Worm (Caenorhabditis elegans) whole organism, young adult: ENCODE results near the gene plpr-1.
A peak's percentile ranks its signal among the peaks of the same experiment; 100 is the strongest.

Experiments used
- B0019.2 ChIP-seq: fragments of 200-800 bp; sonication (Bioruptor generic); conservative IDR thresholded peaks from 2 replicates; pipeline ENCODE4 v1.3.6; 2022; ENCODE audit warnings: missing genetic modification reagents, missing genetic modification characterization, missing compliant biosample characterization
- B0035.1 ChIP-seq: sonication (generic microtip); optimal IDR thresholded peaks from 2 replicates; lab custom pipeline; 2016; ENCODE audit warnings: missing genetic modification characterization, mild to moderate bottlenecking, missing compliant biosample characterization, missing genotype, missing genetic modification reagents
- B0336.3 ChIP-seq: fragments of 200-800 bp; sonication (Bioruptor generic); IDR thresholded peaks from 2 replicates; pipeline ENCODE4 v1.3.6; 2022; ENCODE audit warnings: missing genetic modification characterization, missing compliant biosample characterization
- D2030.7 ChIP-seq: fragments of 200-800 bp; sonication (Bioruptor generic); IDR thresholded peaks from 2 replicates; pipeline ENCODE4 v1.3.6; 2022; ENCODE audit warnings: missing genetic modification reagents, missing genetic modification characterization, missing compliant biosample characterization
- F22D6.2 ChIP-seq: sonication (generic microtip); optimal IDR thresholded peaks from 2 replicates; lab custom pipeline; 2016; ENCODE audit warnings: mild to moderate bottlenecking, missing genetic modification characterization, missing compliant biosample characterization
- F37B4.10 ChIP-seq: fragments of 200-800 bp; sonication (Bioruptor generic); IDR thresholded peaks from 2 replicates; pipeline ENCODE4 v1.3.6; 2022; ENCODE audit warnings: missing genetic modification characterization, missing compliant biosample characterization
- F52B5.7 ChIP-seq: sonication (generic microtip); optimal IDR thresholded peaks from 2 replicates; lab custom pipeline; 2016; ENCODE audit warnings: mild to moderate bottlenecking, missing genetic modification characterization, missing compliant biosample characterization
- F57C9.4 ChIP-seq: sonication (generic microtip); optimal IDR thresholded peaks from 2 replicates; lab custom pipeline; 2017; ENCODE audit warnings: mild to moderate bottlenecking, missing genetic modification characterization, missing compliant biosample characterization
- K12H6.12 ChIP-seq: fragments of 200-800 bp; sonication (Bioruptor generic); optimal IDR thresholded peaks from 2 replicates; lab custom pipeline; 2018; ENCODE audit warnings: mild to moderate bottlenecking, missing genetic modification characterization, missing compliant biosample characterization
- Y67H2A.10 ChIP-seq: fragments of 200-800 bp; sonication (Bioruptor generic); conservative IDR thresholded peaks from 2 replicates; pipeline ENCODE4 v1.3.6; 2022; ENCODE audit warnings: missing genetic modification reagents, missing genetic modification characterization, missing compliant biosample characterization
- akir-1 ChIP-seq: fragments of 200-800 bp; sonication (Bioruptor generic); optimal IDR thresholded peaks from 2 replicates; lab custom pipeline; 2018; ENCODE audit warnings: mild to moderate bottlenecking, missing genetic modification characterization, moderate library complexity, missing compliant biosample characterization
- aptf-2 ChIP-seq: fragments of 200-800 bp; sonication (Bioruptor generic); conservative IDR thresholded peaks from 2 replicates; pipeline ENCODE4 v1.3.6; 2022; ENCODE audit warnings: missing genetic modification reagents, missing genetic modification characterization, missing compliant biosample characterization
- atf-7 ChIP-seq: sonication (generic microtip); optimal IDR thresholded peaks from 2 replicates; lab custom pipeline; 2017; ENCODE audit warnings: mild to moderate bottlenecking, missing genetic modification characterization, missing compliant biosample characterization
- athp-1 ChIP-seq: sonication (generic microtip); optimal IDR thresholded peaks from 2 replicates; lab custom pipeline; 2017; ENCODE audit warnings: mild to moderate bottlenecking, missing genetic modification characterization, missing compliant biosample characterization
- attf-5 ChIP-seq: fragments of 200-800 bp; sonication (Bioruptor generic); optimal IDR thresholded peaks from 2 replicates; lab custom pipeline; 2018; ENCODE audit warnings: mild to moderate bottlenecking, missing genetic modification characterization, missing compliant biosample characterization
- bed-1 ChIP-seq: fragments of 200-800 bp; sonication (Bioruptor generic); IDR thresholded peaks from 2 replicates; pipeline ENCODE4 v1.3.6; 2022; ENCODE audit warnings: missing genetic modification reagents, missing genetic modification characterization, missing compliant biosample characterization
- ccch-3 ChIP-seq: fragments of 200-800 bp; sonication (Bioruptor generic); optimal IDR thresholded peaks from 2 replicates; lab custom pipeline; 2018; ENCODE audit warnings: mild to moderate bottlenecking, missing genetic modification characterization, missing compliant biosample characterization
- cebp-2 ChIP-seq: fragments of 200-800 bp; sonication (Bioruptor generic); IDR thresholded peaks from 2 replicates; pipeline ENCODE4 v1.3.6; 2022; ENCODE audit warnings: missing genetic modification characterization, missing compliant biosample characterization
- ceh-100 ChIP-seq: fragments of 200-800 bp; sonication (Bioruptor generic); IDR thresholded peaks from 2 replicates; pipeline ENCODE4 v1.3.6; 2022; ENCODE audit warnings: missing genetic modification reagents, missing genetic modification characterization, missing compliant biosample characterization
- ceh-40 ChIP-seq: fragments of 200-800 bp; sonication (Bioruptor generic); IDR thresholded peaks from 2 replicates; pipeline ENCODE4 v1.3.6; 2022; ENCODE audit warnings: missing genetic modification characterization, missing compliant biosample characterization
- ceh-58 ChIP-seq: fragments of 200-800 bp; sonication (Bioruptor generic); IDR thresholded peaks from 2 replicates; pipeline ENCODE4 v1.3.6; 2022; ENCODE audit warnings: missing genetic modification characterization, missing compliant biosample characterization
- chd-7 ChIP-seq: sonication (generic microtip); optimal IDR thresholded peaks from 2 replicates; lab custom pipeline; 2016; ENCODE audit warnings: mild to moderate bottlenecking, missing genetic modification characterization, moderate library complexity, missing compliant biosample characterization
- egl-18 ChIP-seq: fragments of 200-800 bp; sonication (Bioruptor generic); IDR thresholded peaks from 2 replicates; pipeline ENCODE4 v1.3.6; 2022; ENCODE audit warnings: missing genetic modification reagents, missing genetic modification characterization, missing compliant biosample characterization
- egrh-3 ChIP-seq: fragments of 200-800 bp; sonication (Bioruptor generic); IDR thresholded peaks from 2 replicates; pipeline ENCODE4 v1.3.6; 2022; ENCODE audit warnings: missing genetic modification reagents, missing genetic modification characterization, missing compliant biosample characterization
- ekl-4 ChIP-seq: fragments of 200-800 bp; sonication (Bioruptor generic); IDR thresholded peaks from 2 replicates; pipeline ENCODE4 v1.3.6; 2022; ENCODE audit warnings: missing genetic modification reagents, missing genetic modification characterization, missing compliant biosample characterization
- ets-4 ChIP-seq: fragments of 200-800 bp; sonication (Bioruptor generic); optimal IDR thresholded peaks from 2 replicates; lab custom pipeline; 2018; ENCODE audit warnings: mild to moderate bottlenecking, missing genetic modification characterization, missing compliant biosample characterization
- fkh-3 ChIP-seq: sonication (generic microtip); optimal IDR thresholded peaks from 2 replicates; lab custom pipeline; 2016; ENCODE audit warnings: mild to moderate bottlenecking, missing genetic modification characterization, missing compliant biosample characterization
- hlh-12 ChIP-seq: sonication (generic microtip); optimal IDR thresholded peaks from 2 replicates; lab custom pipeline; 2016; ENCODE audit warnings: missing genetic modification characterization, missing compliant biosample characterization
- hmg-1.2 ChIP-seq: fragments of 200-800 bp; sonication (Bioruptor generic); IDR thresholded peaks from 2 replicates; pipeline ENCODE4 v1.3.6; 2022; ENCODE audit warnings: missing genetic modification reagents, missing genetic modification characterization, missing compliant biosample characterization
- let-526 ChIP-seq: fragments of 200-800 bp; sonication (Bioruptor generic); IDR thresholded peaks from 2 replicates; pipeline ENCODE4 v1.3.6; 2022; ENCODE audit warnings: missing genetic modification reagents, missing genetic modification characterization, missing compliant biosample characterization
- let-607 ChIP-seq, 2 experiments: fragments of 200-800 bp in 1 of 2; sonication (Bioruptor generic) in 1 of 2; sonication (generic microtip) in 1 of 2; optimal IDR thresholded peaks; 2 replicates each; lab custom pipeline; 2016 to 2018; ENCODE audit warnings: mild to moderate bottlenecking in 2 of 2, missing compliant biosample characterization in 2 of 2, missing genetic modification characterization in 2 of 2, moderate library complexity in 2 of 2, missing genotype in 1 of 2
- lsl-1 ChIP-seq: fragments of 200-800 bp; sonication (Bioruptor generic); optimal IDR thresholded peaks from 2 replicates; lab custom pipeline; 2018; ENCODE audit warnings: mild to moderate bottlenecking, missing genetic modification characterization, moderate library complexity, missing compliant biosample characterization
- madf-6 ChIP-seq: fragments of 200-800 bp; sonication (Bioruptor generic); IDR thresholded peaks from 2 replicates; pipeline ENCODE4 v1.3.6; 2022; ENCODE audit warnings: missing genetic modification reagents, missing genetic modification characterization, missing compliant biosample characterization
- mcd-1 ChIP-seq: fragments of 200-800 bp; sonication (Bioruptor generic); IDR thresholded peaks from 2 replicates; pipeline ENCODE4 v1.3.6; 2022; ENCODE audit warnings: missing genetic modification reagents, missing genetic modification characterization, missing compliant biosample characterization
- mel-28 ChIP-seq: sonication (generic microtip); optimal IDR thresholded peaks from 2 replicates; lab custom pipeline; 2016; ENCODE audit warnings: borderline replicate concordance, mild to moderate bottlenecking, missing genetic modification characterization, missing compliant biosample characterization
- nfya-2 ChIP-seq: fragments of 200-800 bp; sonication (Bioruptor generic); IDR thresholded peaks from 2 replicates; pipeline ENCODE4 v1.3.6; 2022; ENCODE audit warnings: missing genetic modification reagents, missing genetic modification characterization, missing compliant biosample characterization
- nhr-80 ChIP-seq: sonication (generic microtip); optimal IDR thresholded peaks from 2 replicates; lab custom pipeline; 2016; ENCODE audit warnings: missing genetic modification characterization, missing compliant biosample characterization
- nhr-90 ChIP-seq: sonication (generic microtip); optimal IDR thresholded peaks from 2 replicates; lab custom pipeline; 2016; ENCODE audit warnings: missing genotype, mild to moderate bottlenecking, missing genetic modification characterization, missing compliant biosample characterization
- pbrm-1 ChIP-seq: fragments of 200-800 bp; sonication (Bioruptor generic); IDR thresholded peaks from 2 replicates; pipeline ENCODE4 v1.3.6; 2022; ENCODE audit warnings: missing genetic modification reagents, missing genetic modification characterization, missing compliant biosample characterization
- sdz-38 ChIP-seq: sonication (generic microtip); optimal IDR thresholded peaks from 2 replicates; lab custom pipeline; 2016; ENCODE audit warnings: missing genotype, missing genetic modification characterization, missing compliant biosample characterization
- snpc-1.1 ChIP-seq: sonication (generic microtip); optimal IDR thresholded peaks from 2 replicates; lab custom pipeline; 2017; ENCODE audit warnings: missing genetic modification characterization, mild to moderate bottlenecking, missing compliant biosample characterization, antibody characterized with exemption, moderate library complexity, missing genotype, missing genetic modification reagents; ENCODE audit not compliant: insufficient read depth
- snpc-4 ChIP-seq, 5 experiments: fragments of 150-350 bp in 1 of 5; sonication (generic microtip) in 4 of 5; optimal IDR thresholded peaks; 2 replicates each; lab custom pipeline; 2014 to 2018; ENCODE audit warnings: missing genetic modification characterization in 5 of 5, missing biosample characterization in 3 of 5, antibody characterized with exemption in 2 of 5, mild to moderate bottlenecking in 2 of 5, missing compliant biosample characterization in 2 of 5, missing genotype in 2 of 5, moderate library complexity in 2 of 5, missing genetic modification reagents in 1 of 5
- sptf-2 ChIP-seq: fragments of 200-800 bp; sonication (Bioruptor generic); optimal IDR thresholded peaks from 2 replicates; lab custom pipeline; 2018; ENCODE audit warnings: mild to moderate bottlenecking, missing genetic modification characterization, missing compliant biosample characterization
- xnd-1 ChIP-seq: sonication (generic microtip); optimal IDR thresholded peaks from 2 replicates; lab custom pipeline; 2016; ENCODE audit warnings: missing genotype, missing genetic modification reagents, missing genetic modification characterization, missing compliant biosample characterization
- zfh-2 ChIP-seq: fragments of 200-800 bp; sonication (Bioruptor generic); conservative IDR thresholded peaks from 2 replicates; pipeline ENCODE4 v1.3.6; 2022; ENCODE audit warnings: missing genetic modification reagents, missing genetic modification characterization, missing compliant biosample characterization
- ztf-26 ChIP-seq: sonication (generic microtip); optimal IDR thresholded peaks from 2 replicates; lab custom pipeline; 2017; ENCODE audit warnings: missing genetic modification characterization, missing compliant biosample characterization
- ztf-3 ChIP-seq: fragments of 200-800 bp; sonication (Bioruptor generic); optimal IDR thresholded peaks from 2 replicates; lab custom pipeline; 2018; ENCODE audit warnings: mild to moderate bottlenecking, missing genetic modification characterization, missing compliant biosample characterization

Gene plpr-1

DNA sequence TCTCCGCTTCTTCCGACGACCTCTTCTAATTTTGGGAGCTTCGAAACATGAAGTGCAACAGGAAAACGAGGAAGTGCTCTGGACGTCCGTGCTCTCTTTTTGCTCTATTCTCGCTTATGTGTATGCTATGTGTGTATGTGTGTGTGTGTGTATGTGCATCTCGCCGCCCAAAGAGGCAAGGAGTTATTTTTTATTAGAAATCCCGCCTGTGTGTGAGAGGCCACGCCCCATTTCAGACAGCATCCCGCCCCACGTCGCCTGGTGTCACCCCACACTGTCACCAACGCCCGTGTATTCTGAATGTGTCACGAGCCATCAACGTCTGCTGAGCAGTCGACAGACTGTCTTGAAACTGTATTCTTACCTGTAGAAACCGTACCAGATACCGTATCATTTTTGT lies 33.4 kb downstream of the plpr-1 start, which contains the start of gene T05B9.2:
Gene T05B9.2 (plus strand): TSS at position 301 of the 400 bp plus-strand sequence.
- no peak for TF ChIP-seq bed-1 (GFP tag; lab: Robert Waterston, UW)
- 0 out of 2 replicates have a peak, but pooled peaks have one; percentile 17 for TF ChIP-seq zfh-2 (GFP tag; lab: Robert Waterston, UW)
- TF ChIP-seq cebp-2 (GFP tag; lab: Robert Waterston, UW): no peak
- TF ChIP-seq chd-7 (tag; lab: Kevin White, UChicago): no peak
- TF ChIP-seq ztf-3: no peak

- TF ChIP-seq ekl-4 (GFP tag; lab: Robert Waterston, UW): peak; percentile 64
- 0 out of 2 replicates have a peak, but pooled peaks have one; percentile 30 for TF ChIP-seq mcd-1 (GFP tag; lab: Robert Waterston, UW)
- TF ChIP-seq akir-1: no peak
- TF ChIP-seq let-607 (tag; optimal IDR thresholded peaks at IDR 0.05; lab: Kevin White, UChicago): no peak
- 0 out of 2 replicates have a peak, but pooled peaks have one; percentile 30 for TF ChIP-seq hmg-1.2 (GFP tag; lab: Robert Waterston, UW)
- TF ChIP-seq D2030.7 (GFP tag; lab: Robert Waterston, UW): 0 out of 2 replicates have a peak, but pooled peaks have one; percentile 39
- TF ChIP-seq Y67H2A.10: no peak
- no peak for TF ChIP-seq aptf-2
- no peak for TF ChIP-seq ztf-26 (tag; lab: Kevin White, UChicago)
- TF ChIP-seq hlh-12: no peak
- no peak for TF ChIP-seq B0019.2 (GFP tag; lab: Robert Waterston, UW)
- TF ChIP-seq ccch-3 (GFP tag; lab: Kevin White, UChicago): no peak
- no peak for TF ChIP-seq fkh-3 (tag; lab: Kevin White, UChicago)
- no peak for TF ChIP-seq F37B4.10
- TF ChIP-seq xnd-1 (tag; lab: Kevin White, UChicago): peak; percentile 15
- peak; percentile 83 for TF ChIP-seq B0336.3 (GFP tag; lab: Robert Waterston, UW)
- no peak for TF ChIP-seq egrh-3
- TF ChIP-seq sptf-2 (GFP tag; lab: Kevin White, UChicago): no peak
- no peak for TF ChIP-seq nhr-90
- no peak for TF ChIP-seq egl-18
- no peak for TF ChIP-seq bed-1 (GFP tag; lab: Robert Waterston, UW)
- no peak for TF ChIP-seq nfya-2 (GFP tag; lab: Robert Waterston, UW)
- TF ChIP-seq atf-7 (tag; lab: Kevin White, UChicago): no peak
- 0 out of 2 replicates have a peak, but pooled peaks have one; percentile 37 for TF ChIP-seq ceh-40 (GFP tag; lab: Robert Waterston, UW)
- no peak for TF ChIP-seq mel-28 (tag; lab: Kevin White, UChicago)
- TF ChIP-seq lsl-1 (GFP tag; lab: Kevin White, UChicago): peak; percentile 25
- TF ChIP-seq attf-5 (GFP tag; lab: Kevin White, UChicago): no peak
- peak; percentile 37; the same call in 1 of the 2 replicates for TF ChIP-seq ceh-100 (GFP tag; lab: Robert Waterston, UW)
- TF ChIP-seq B0035.1 (tag; lab: Kevin White, UChicago): no peak
- peak; percentile 73 for TF ChIP-seq madf-6 (GFP tag; lab: Robert Waterston, UW)
- TF ChIP-seq sdz-38: no peak
- TF ChIP-seq let-526: 0 out of 2 replicates have a peak, but pooled peaks have one; percentile 20
- no peak for TF ChIP-seq snpc-4 (GFP tag; optimal IDR thresholded peaks at IDR 0.05; lab: Kevin White, UChicago)
- TF ChIP-seq snpc-4 (tag; optimal IDR thresholded peaks at IDR 0.05; lab: Kevin White, UChicago): no peak
- no peak for TF ChIP-seq nhr-80 (tag; lab: Kevin White, UChicago)
- no peak for TF ChIP-seq F57C9.4 (tag; lab: Kevin White, UChicago)
- no peak for TF ChIP-seq F22D6.2 (tag; lab: Kevin White, UChicago)
- no peak for TF ChIP-seq ets-4 (GFP tag; lab: Kevin White, UChicago)
- TF ChIP-seq pbrm-1 (GFP tag; lab: Robert Waterston, UW): 0 out of 2 replicates have a peak, but pooled peaks have one; percentile 42
- no peak for TF ChIP-seq K12H6.12
- TF ChIP-seq ceh-58 (GFP tag; lab: Robert Waterston, UW): no peak
- TF ChIP-seq snpc-1.1 (tag; lab: Kevin White, UChicago): peak; percentile 21
- peak; percentile 75 for TF ChIP-seq F52B5.7 (tag; lab: Kevin White, UChicago)
- TF ChIP-seq athp-1 (tag; lab: Kevin White, UChicago): peak; percentile 13
Measured at ce11 chrII:11259766-11260165, 37.7 kb downstream of the plpr-1 start.
